Worm (Caenorhabditis elegans) whole organism, L4 larva: ENCODE data around the gene F41G3.19.

Source experiments
- F49E8.2 ChIP-seq: sonication (generic microtip); optimal IDR thresholded peaks from 2 replicates; lab custom pipeline; 2016; ENCODE audit warnings: missing compliant biosample characterization, mild to moderate bottlenecking, missing genetic modification characterization, borderline replicate concordance
- ama-1 ChIP-seq: fragments of 150-350 bp; optimal IDR thresholded peaks from 2 replicates; lab custom pipeline; 2014; ENCODE audit warnings: inconsistent platforms, mixed read lengths
- dve-1 ChIP-seq: sonication (generic microtip); optimal IDR thresholded peaks from 2 replicates; lab custom pipeline; 2017; ENCODE audit warnings: antibody characterized with exemption, mild to moderate bottlenecking, missing genetic modification characterization, missing compliant biosample characterization; ENCODE audit not compliant: insufficient read depth
- lin-13 ChIP-seq: fragments of 150-350 bp; optimal IDR thresholded peaks from 2 replicates; lab custom pipeline; 2014; ENCODE audit warnings: missing biosample characterization, missing genetic modification reagents, missing genetic modification characterization
- lin-15B ChIP-seq: fragments of 150-350 bp; sonication (generic microtip); optimal IDR thresholded peaks from 3 replicates; lab custom pipeline; 2014; ENCODE audit warnings: missing biosample characterization, missing genetic modification characterization
- lsy-2 ChIP-seq, 2 experiments: fragments of 150-350 bp in 1 of 2; sonication (generic microtip) in 1 of 2; optimal IDR thresholded peaks; 2 replicates each; lab custom pipeline; 2014 to 2017; ENCODE audit warnings: missing biosample characterization in 2 of 2, missing genetic modification characterization in 2 of 2
- nhr-76 ChIP-seq: fragments of 150-350 bp; optimal IDR thresholded peaks from 2 replicates; lab custom pipeline; 2014; ENCODE audit warnings: missing biosample characterization, missing genetic modification characterization
- pha-4 ChIP-seq, 2 experiments: fragments of 150-350 bp in 1 of 2; fragments of 200-800 bp in 1 of 2; sonication (Bioruptor generic) in 1 of 2; IDR thresholded peaks in 1 of 2; optimal IDR thresholded peaks in 1 of 2; 2 replicates each; pipeline versions ENCODE4 v1.3.6 to Lab custom; 2014 to 2022; ENCODE audit warnings: missing genetic modification characterization in 2 of 2, missing genetic modification reagents in 2 of 2, missing biosample characterization in 1 of 2, missing compliant biosample characterization in 1 of 2
- pqm-1 ChIP-seq: sonication (generic microtip); optimal IDR thresholded peaks from 2 replicates; lab custom pipeline; 2017; ENCODE audit warnings: missing biosample characterization, missing genetic modification characterization
- skn-1 ChIP-seq: fragments of 150-350 bp; optimal IDR thresholded peaks from 2 replicates; lab custom pipeline; 2014; ENCODE audit warnings: missing biosample characterization, missing genetic modification characterization
- unc-62 ChIP-seq, 3 experiments: fragments of 150-350 bp in 1 of 3; sonication (generic microtip); optimal IDR thresholded peaks in 2 of 3; peaks in 1 of 3; 1 replicate in 1 of 3; 2 replicates in 2 of 3; lab custom pipeline; 2014 to 2017; ENCODE audit warnings: missing biosample characterization in 3 of 3, missing genetic modification characterization in 3 of 3, missing genetic modification reagents in 3 of 3, missing genotype in 1 of 3

DNA sequence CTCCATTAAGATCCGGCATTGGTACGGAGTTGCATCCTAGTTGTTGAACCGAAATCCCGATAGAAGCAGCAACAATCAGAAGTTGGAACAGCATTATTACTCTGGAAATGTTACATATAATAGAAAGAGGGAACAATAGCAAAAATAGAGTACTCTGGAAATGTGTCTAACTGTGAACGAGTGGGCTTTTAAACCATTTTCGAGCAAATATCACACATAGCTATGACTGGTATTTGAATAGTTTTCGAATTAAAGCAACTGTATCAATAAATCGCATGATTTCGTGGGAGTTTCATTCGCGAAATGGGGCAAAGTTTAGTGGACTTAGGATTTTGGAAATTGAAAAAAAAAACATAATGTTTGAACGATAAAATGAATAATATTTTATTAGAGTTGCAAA, 2.5 kb downstream of the F41G3.19 start, which contains the start of gene F41G3.10:
- no peak for TF ChIP-seq dve-1 (tag; lab: Kevin White, UChicago)
- TF ChIP-seq lsy-2 (tag; optimal IDR thresholded peaks at IDR 0.05; lab: Kevin White, UChicago), result no peak
- TF ChIP-seq ama-1 (lab: Kevin White, UChicago), result no peak
- no peak for TF ChIP-seq pha-4 (GFP tag; IDR thresholded peaks at IDR 0.05; lab: Robert Waterston, UW)
- TF ChIP-seq pha-4 (tag; optimal IDR thresholded peaks at IDR 0.05; lab: Kevin White, UChicago), result no peak
- TF ChIP-seq lin-15B, result no peak
- no peak for TF ChIP-seq F49E8.2 (tag; lab: Kevin White, UChicago)
- TF ChIP-seq unc-62 (GFP tag; optimal IDR thresholded peaks at IDR 0.05 in 1 of 2; lab: Kevin White, UChicago), result no peak
- TF ChIP-seq unc-62 (tag; optimal IDR thresholded peaks at IDR 0.05; lab: Kevin White, UChicago), result no peak
- TF ChIP-seq skn-1, result no peak
- no peak for TF ChIP-seq pqm-1 (tag; lab: Kevin White, UChicago)
- no peak for TF ChIP-seq nhr-76 (tag; lab: Kevin White, UChicago)
- TF ChIP-seq lin-13 (GFP tag; lab: Kevin White, UChicago), result no peak
